Worm (Caenorhabditis elegans) whole organism, L3 larva: Measurements from ENCODE around the gene nlp-43.

ENCODE experiments used
- nhr-12 ChIP-seq: fragments of 150-350 bp; optimal IDR thresholded peaks from 2 replicates; lab custom pipeline; 2014; ENCODE audit warnings: missing biosample characterization, missing genetic modification characterization
- snpc-4 ChIP-seq: fragments of 150-350 bp; optimal IDR thresholded peaks from 2 replicates; lab custom pipeline; 2014; ENCODE audit warnings: missing biosample characterization, missing genetic modification characterization

DNA sequence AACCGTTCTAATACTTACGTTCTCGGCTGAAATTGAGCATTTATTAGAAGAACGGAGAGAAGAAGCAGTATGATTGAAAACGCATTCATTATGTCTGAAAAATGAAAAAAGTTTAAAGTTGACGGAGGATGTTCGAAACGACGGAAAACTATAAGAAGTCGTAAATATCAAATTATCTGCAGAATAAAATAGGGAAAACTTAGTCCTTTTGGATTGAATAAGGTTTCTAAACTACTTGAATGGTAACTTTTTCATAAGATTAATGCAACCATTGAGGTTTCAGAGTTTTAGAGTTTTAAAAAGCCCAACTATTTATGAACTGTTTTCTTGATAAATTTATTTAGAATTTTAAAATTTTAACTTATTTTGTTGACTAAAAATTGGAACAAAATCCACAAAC, 29.3 kb downstream of the nlp-43 start, which contains the start of gene C45G9.12:
- TF ChIP-seq nhr-12 (tag; lab: Kevin White, UChicago) (no peak), snpc-4 (tag; lab: Kevin White, UChicago) (no peak)
